Worm (Caenorhabditis elegans): Measurements from ENCODE around the gene ent-5.

ce11 chrX:4694611-4695370, 45.8 kb upstream of the ent-5 start:
- TF ChIP-seq ama-1 (optimal IDR thresholded peaks at IDR 0.05) (no peak), C16A3.4 (tag; optimal IDR thresholded peaks at IDR 0.05) (no peak), nhr-71 (tag; optimal IDR thresholded peaks at IDR 0.05) (no peak), mep-1 (tag; optimal IDR thresholded peaks at IDR 0.05) (no peak), lsy-2 (tag; optimal IDR thresholded peaks at IDR 0.05) (no peak), irx-1 (tag; optimal IDR thresholded peaks at IDR 0.05) (no peak), pqm-1 (tag; optimal IDR thresholded peaks at IDR 0.05) (no peak), nhr-11 (tag; optimal IDR thresholded peaks at IDR 0.05) (no peak), unc-86 (tag; optimal IDR thresholded peaks at IDR 0.05) (no peak), lin-13 (GFP tag; optimal IDR thresholded peaks at IDR 0.05) (no peak), lin-35 (GFP tag; optimal IDR thresholded peaks at IDR 0.05) (no peak)
